Worm (Caenorhabditis elegans) whole organism, midembryonic: ENCODE data around the gene tofu-2.

ENCODE experiments used
- T22C8.4 ChIP-seq: fragments of 200-800 bp; sonication (Bioruptor generic); IDR thresholded peaks from 2 replicates; pipeline ENCODE4 v1.3.6; 2022; ENCODE audit warnings: missing genetic modification characterization, missing compliant biosample characterization
- cog-1 ChIP-seq: sonication (generic microtip); optimal IDR thresholded peaks from 2 replicates; lab custom pipeline; 2016; ENCODE audit warnings: missing genetic modification characterization, missing compliant biosample characterization
- flt-1 ChIP-seq: fragments of 200-800 bp; sonication (Bioruptor generic); IDR thresholded peaks from 2 replicates; pipeline ENCODE4 v1.3.6; 2022; ENCODE audit warnings: missing genetic modification characterization, missing compliant biosample characterization
- klf-2 ChIP-seq: fragments of 200-800 bp; sonication (Bioruptor generic); conservative IDR thresholded peaks from 2 replicates; pipeline ENCODE4 v1.3.6; 2022; ENCODE audit warnings: missing genetic modification reagents, missing genetic modification characterization, missing compliant biosample characterization
- med-1 ChIP-seq: sonication (generic microtip); optimal IDR thresholded peaks from 2 replicates; lab custom pipeline; 2017; ENCODE audit warnings: missing genetic modification characterization, mild to moderate bottlenecking, missing compliant biosample characterization, antibody characterized with exemption, missing genetic modification reagents; ENCODE audit not compliant: insufficient read depth
- ref-1 ChIP-seq: fragments of 200-800 bp; sonication (Bioruptor generic); conservative IDR thresholded peaks from 2 replicates; pipeline ENCODE4 v1.3.6; 2022; ENCODE audit warnings: missing genetic modification reagents, missing genetic modification characterization, missing compliant biosample characterization
- tab-1 ChIP-seq: fragments of 200-800 bp; sonication (Bioruptor generic); IDR thresholded peaks from 2 replicates; pipeline ENCODE4 v1.3.6; 2022; ENCODE audit warnings: missing genetic modification characterization, missing compliant biosample characterization
- ztf-23 ChIP-seq: fragments of 200-800 bp; sonication (Bioruptor generic); IDR thresholded peaks from 2 replicates; pipeline ENCODE4 v1.3.6; 2022; ENCODE audit warnings: missing genetic modification reagents, missing genetic modification characterization, missing compliant biosample characterization
- ztf-29 ChIP-seq: fragments of 200-800 bp; sonication (Bioruptor generic); IDR thresholded peaks from 2 replicates; pipeline ENCODE4 v1.3.6; 2022; ENCODE audit warnings: missing genetic modification reagents, missing genetic modification characterization, missing compliant biosample characterization

tofu-2 gene

ce11 chrV:7022981-7023380 is 28.1 kb downstream of the tofu-2 start:
- TF ChIP-seq T22C8.4 (GFP tag; lab: Robert Waterston, UW), result no peak
- TF ChIP-seq ref-1 (GFP tag; lab: Robert Waterston, UW), result no peak

DNA sequence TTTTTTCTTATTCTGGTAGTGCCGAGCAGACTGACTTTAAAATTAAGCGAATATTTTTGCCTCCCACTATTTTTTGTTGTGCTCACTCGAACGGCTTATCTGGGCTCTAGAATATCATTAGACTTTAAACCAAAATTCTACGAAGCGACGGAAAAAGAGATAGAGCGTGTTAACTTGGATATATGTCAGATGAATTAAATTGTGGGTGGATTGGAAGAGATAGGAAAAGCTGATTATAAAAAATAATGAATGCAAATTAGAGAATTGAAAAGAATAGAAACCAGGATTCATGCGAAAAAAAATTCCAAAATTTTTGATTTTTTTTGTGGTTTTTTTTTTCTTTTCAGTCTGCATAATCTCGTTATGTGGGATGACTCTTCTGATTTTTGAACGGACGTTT is 29.3 kb downstream of the tofu-2 start, which contains the start of gene F20A1.4:
Gene F20A1.4 (minus strand): TSS at position 101 of the 400 bp plus-strand sequence.
- TF ChIP-seq T22C8.4 (GFP tag; lab: Robert Waterston, UW) (no peak), flt-1 (GFP tag; lab: Robert Waterston, UW) (no peak), med-1 (GFP tag; lab: Kevin White, UChicago) (no peak), ref-1 (GFP tag; lab: Robert Waterston, UW) (no peak), cog-1 (tag; lab: Kevin White, UChicago) (no peak), ztf-23 (GFP tag; lab: Robert Waterston, UW) (no peak), klf-2 (GFP tag; lab: Robert Waterston, UW) (no peak), ztf-29 (GFP tag; lab: Robert Waterston, UW) (no peak), tab-1 (GFP tag; lab: Robert Waterston, UW) (no peak)

ce11 chrV:7017059-7017458 is 34.0 kb downstream of the tofu-2 start, which contains the start of gene srsx-32:
Gene srsx-32, plus strand, starts transcription at chrV:7017359.
- TF ChIP-seq ztf-23 (GFP tag; lab: Robert Waterston, UW) (no peak), klf-2 (GFP tag; lab: Robert Waterston, UW) (no peak)

DNA sequence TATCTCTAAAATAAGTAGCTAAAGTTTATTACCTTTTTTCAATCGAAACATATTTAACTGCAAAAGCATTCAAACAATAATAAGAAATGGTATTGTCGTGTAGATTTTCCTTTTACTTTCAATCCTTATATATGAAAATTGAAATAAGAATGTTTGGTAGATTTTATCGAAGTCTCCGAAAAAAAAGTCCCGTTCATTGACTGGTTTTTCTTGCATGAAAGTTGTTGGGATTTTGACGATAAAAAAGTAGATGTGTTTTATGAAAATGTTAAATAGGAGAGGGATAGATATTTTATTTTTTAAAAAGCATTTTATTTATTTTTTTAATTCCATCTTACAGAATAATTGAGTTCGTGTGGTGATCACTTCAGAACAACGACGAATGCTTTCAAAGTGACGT is 35.2 kb downstream of the tofu-2 start, which contains the start of gene C33G8.13:
Gene C33G8.13 (minus strand): TSS at position 101 of the 400 bp plus-strand sequence.
- TF ChIP-seq ref-1 (GFP tag; lab: Robert Waterston, UW) (no peak), med-1 (GFP tag; lab: Kevin White, UChicago) (no peak), ztf-23 (GFP tag; lab: Robert Waterston, UW) (no peak), T22C8.4 (GFP tag; lab: Robert Waterston, UW) (no peak), cog-1 (tag; lab: Kevin White, UChicago) (no peak)

ce11 chrV:7012617-7013016 is 38.4 kb downstream of the tofu-2 start, which contains the start of gene srw-127:
Gene srw-127, plus strand, starts transcription at chrV:7012917.
- TF ChIP-seq med-1 (GFP tag; lab: Kevin White, UChicago), result no peak
- no peak for TF ChIP-seq ztf-29 (GFP tag; lab: Robert Waterston, UW)
- no peak for TF ChIP-seq klf-2 (GFP tag; lab: Robert Waterston, UW)
- no peak for TF ChIP-seq flt-1 (GFP tag; lab: Robert Waterston, UW)
- TF ChIP-seq T22C8.4 (GFP tag; lab: Robert Waterston, UW), result no peak
- TF ChIP-seq tab-1 (GFP tag; lab: Robert Waterston, UW), result no peak
- no peak for TF ChIP-seq cog-1 (tag; lab: Kevin White, UChicago)
- no peak for TF ChIP-seq ref-1 (GFP tag; lab: Robert Waterston, UW)
- TF ChIP-seq ztf-23 (GFP tag; lab: Robert Waterston, UW), result no peak

DNA sequence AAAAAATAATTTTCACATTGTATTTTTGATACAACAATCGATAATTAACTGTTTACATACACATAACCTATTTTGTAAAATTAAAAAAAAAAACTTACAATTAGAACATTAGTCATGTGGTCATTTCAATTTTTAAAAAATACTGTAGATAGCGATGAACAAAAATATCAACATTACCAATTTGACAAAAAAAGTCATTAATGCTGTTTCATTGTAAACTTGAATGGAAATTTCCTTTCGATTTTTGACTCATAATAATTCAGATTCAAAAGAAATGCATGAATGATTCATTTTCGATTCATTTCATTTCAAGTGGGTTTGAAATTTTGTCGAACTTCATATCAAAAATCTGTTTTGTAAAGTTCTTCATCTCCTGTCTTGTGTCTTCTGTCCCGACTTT is 41.6 kb downstream of the tofu-2 start, which contains the start of gene C33G8.2:
Gene C33G8.2 (plus strand): TSS at position 301 of the 400 bp plus-strand sequence.
- TF ChIP-seq ztf-23 (GFP tag; lab: Robert Waterston, UW) (no peak), cog-1 (tag; lab: Kevin White, UChicago) (no peak), ztf-29 (GFP tag; lab: Robert Waterston, UW) (no peak), klf-2 (GFP tag; lab: Robert Waterston, UW) (no peak), flt-1 (GFP tag; lab: Robert Waterston, UW) (no peak), ref-1 (GFP tag; lab: Robert Waterston, UW) (no peak), tab-1 (GFP tag; lab: Robert Waterston, UW) (no peak), med-1 (GFP tag; lab: Kevin White, UChicago) (no peak), T22C8.4 (GFP tag; lab: Robert Waterston, UW) (no peak)

DNA sequence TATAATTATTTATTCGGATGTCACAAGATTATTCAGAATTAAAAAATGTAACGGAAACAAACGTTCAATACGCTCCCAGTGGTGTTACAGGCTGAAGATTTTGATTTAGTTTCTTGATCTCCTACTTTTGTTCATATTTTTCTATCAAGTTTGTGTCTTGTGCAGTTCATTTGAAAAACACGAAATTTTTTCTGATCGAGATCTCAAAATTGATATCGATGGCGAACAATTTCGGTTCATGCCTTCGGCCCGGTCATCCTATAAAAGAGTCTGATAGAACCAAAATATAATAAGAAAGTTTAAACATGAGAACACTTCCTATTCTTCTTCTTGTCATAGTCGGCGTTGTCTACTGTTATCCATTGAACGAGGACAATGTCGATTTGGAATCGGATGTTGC is 43.7 kb downstream of the tofu-2 start, which contains the start of gene drd-10:
Gene drd-10 (plus strand): TSS at position 301 of the 400 bp plus-strand sequence.
- TF ChIP-seq tab-1 (GFP tag; lab: Robert Waterston, UW) (no peak), ztf-23 (GFP tag; lab: Robert Waterston, UW) (no peak), flt-1 (GFP tag; lab: Robert Waterston, UW) (no peak), klf-2 (GFP tag; lab: Robert Waterston, UW) (no peak), ztf-29 (GFP tag; lab: Robert Waterston, UW) (no peak), ref-1 (GFP tag; lab: Robert Waterston, UW) (no peak), med-1 (GFP tag; lab: Kevin White, UChicago) (no peak), T22C8.4 (GFP tag; lab: Robert Waterston, UW) (no peak), cog-1 (tag; lab: Kevin White, UChicago) (no peak)

DNA sequence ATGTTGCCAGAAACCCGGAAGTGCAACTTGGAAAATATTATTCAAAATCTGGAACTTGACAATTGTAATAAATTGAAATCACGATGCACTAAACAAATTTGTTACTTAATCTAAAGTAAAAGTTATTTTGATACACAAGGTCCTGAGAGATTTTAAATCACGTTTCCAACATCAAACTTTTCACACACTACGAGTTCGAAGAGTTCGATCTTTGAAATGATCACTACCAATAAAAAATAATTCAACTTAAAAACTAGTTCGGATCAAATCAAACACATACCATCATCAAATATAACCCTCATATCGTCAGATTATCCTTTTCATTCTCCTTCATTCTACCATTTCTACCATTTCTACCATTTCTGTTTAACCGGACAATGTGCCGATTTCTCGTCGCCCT is 45.1 kb downstream of the tofu-2 start, which contains the start of gene spig-10:
Gene spig-10 (plus strand): TSS at position 301 of the 400 bp plus-strand sequence.
- no peak for TF ChIP-seq flt-1 (GFP tag; lab: Robert Waterston, UW)
- TF ChIP-seq ref-1 (GFP tag; lab: Robert Waterston, UW), result no peak
- no peak for TF ChIP-seq ztf-23 (GFP tag; lab: Robert Waterston, UW)
- no peak for TF ChIP-seq klf-2 (GFP tag; lab: Robert Waterston, UW)
- TF ChIP-seq tab-1 (GFP tag; lab: Robert Waterston, UW), result no peak
- no peak for TF ChIP-seq med-1 (GFP tag; lab: Kevin White, UChicago)
- no peak for TF ChIP-seq ztf-29 (GFP tag; lab: Robert Waterston, UW)
- no peak for TF ChIP-seq T22C8.4 (GFP tag; lab: Robert Waterston, UW)
- no peak for TF ChIP-seq cog-1 (tag; lab: Kevin White, UChicago)

DNA sequence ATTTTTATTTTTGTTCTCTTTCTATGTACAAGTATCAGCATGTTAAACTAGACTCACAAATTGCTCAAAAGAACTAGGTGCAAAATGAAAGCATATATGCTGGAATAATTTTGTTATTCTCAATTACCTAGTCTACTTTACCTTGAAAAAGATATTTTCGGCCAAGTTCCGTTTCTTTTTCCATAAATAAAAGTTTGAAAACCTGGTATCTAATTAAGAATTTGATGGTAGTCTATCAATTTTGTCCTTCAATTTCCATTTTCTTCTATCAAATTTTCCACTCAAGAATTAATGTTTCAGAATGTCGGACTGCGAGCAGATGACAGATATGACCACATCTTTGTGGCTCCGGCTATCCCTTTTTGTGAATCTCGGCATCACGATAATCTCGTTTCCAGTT is 47.2 kb downstream of the tofu-2 start, which contains the start of gene srab-4:
Gene srab-4 (plus strand): TSS at position 301 of the 400 bp plus-strand sequence.
- no peak for TF ChIP-seq ztf-23 (GFP tag; lab: Robert Waterston, UW)
- no peak for TF ChIP-seq med-1 (GFP tag; lab: Kevin White, UChicago)
- TF ChIP-seq ztf-29 (GFP tag; lab: Robert Waterston, UW), result no peak
- no peak for TF ChIP-seq cog-1 (tag; lab: Kevin White, UChicago)
- no peak for TF ChIP-seq ref-1 (GFP tag; lab: Robert Waterston, UW)
- TF ChIP-seq tab-1 (GFP tag; lab: Robert Waterston, UW), result no peak
- no peak for TF ChIP-seq klf-2 (GFP tag; lab: Robert Waterston, UW)
- no peak for TF ChIP-seq T22C8.4 (GFP tag; lab: Robert Waterston, UW)
- no peak for TF ChIP-seq flt-1 (GFP tag; lab: Robert Waterston, UW)
